Fruit fly (Drosophila melanogaster) whole organism, embryonic: ENCODE data around the gene CG33791.

ENCODE experiments used
- D ChIP-seq, 2 experiments: fragments of 200-800 bp in 1 of 2; fragments of >200 bp in 1 of 2; sonication (Bioruptor generic) in 1 of 2; optimal IDR thresholded peaks; 2 replicates in 1 of 2; 3 replicates in 1 of 2; lab custom pipeline; 2017; ENCODE audit warnings: mild to moderate bottlenecking in 1 of 2, missing biosample characterization in 1 of 2, missing genetic modification characterization in 1 of 2, missing genetic modification reagents in 1 of 2
- Fer2 ChIP-seq: fragments of 200-800 bp; sonication (Bioruptor generic); optimal IDR thresholded peaks from 2 replicates; lab custom pipeline; 2018; ENCODE audit warnings: missing biosample characterization, mild to moderate bottlenecking, missing genetic modification characterization, moderate library complexity
- Hr39 ChIP-seq: fragments of >200 bp; optimal IDR thresholded peaks from 2 replicates; lab custom pipeline; 2017
- dpn ChIP-seq, 2 experiments: fragments of 200-800 bp; sonication (Bioruptor generic); optimal IDR thresholded peaks; 3 replicates each; lab custom pipeline; 2016; ENCODE audit warnings: missing biosample characterization in 2 of 2, missing genetic modification characterization in 2 of 2

dm6 chr3L:1586266-1587054 lies 16.3 kb upstream of the CG33791 start:
- TF ChIP-seq D (optimal IDR thresholded peaks at IDR 0.05; lab: Kevin White, UChicago) (no peak), D (GFP tag; optimal IDR thresholded peaks at IDR 0.05; lab: Kevin White, UChicago) (no peak), Hr39 (lab: Kevin White, UChicago) (no peak), dpn (GFP tag; optimal IDR thresholded peaks at IDR 0.05; lab: Kevin White, UChicago) (no peak), Fer2 (tag; lab: Kevin White, UChicago) (no peak)
